Fruit fly (Drosophila melanogaster) Kc167 (cell line): ENCODE data around the gene CG13064.

ENCODE experiments used
- Myc ChIP-seq: fragments of >200 bp; optimal IDR thresholded peaks from 2 replicates; lab custom pipeline; 2017; ENCODE audit warnings: missing external identifiers
- h ChIP-seq: fragments of >200 bp; optimal IDR thresholded peaks from 3 replicates; lab custom pipeline; 2018; ENCODE audit warnings: missing external identifiers
- insv ChIP-seq: fragments of >200 bp; optimal IDR thresholded peaks from 3 replicates; lab custom pipeline; 2018; ENCODE audit warnings: missing external identifiers
- psq ChIP-seq: fragments of >200 bp; optimal IDR thresholded peaks from 2 replicates; lab custom pipeline; 2017; ENCODE audit warnings: missing external identifiers
- ttk ChIP-seq: sonication (Bioruptor generic); optimal IDR thresholded peaks from 2 replicates; lab custom pipeline; 2017; ENCODE audit warnings: missing external identifiers

DNA sequence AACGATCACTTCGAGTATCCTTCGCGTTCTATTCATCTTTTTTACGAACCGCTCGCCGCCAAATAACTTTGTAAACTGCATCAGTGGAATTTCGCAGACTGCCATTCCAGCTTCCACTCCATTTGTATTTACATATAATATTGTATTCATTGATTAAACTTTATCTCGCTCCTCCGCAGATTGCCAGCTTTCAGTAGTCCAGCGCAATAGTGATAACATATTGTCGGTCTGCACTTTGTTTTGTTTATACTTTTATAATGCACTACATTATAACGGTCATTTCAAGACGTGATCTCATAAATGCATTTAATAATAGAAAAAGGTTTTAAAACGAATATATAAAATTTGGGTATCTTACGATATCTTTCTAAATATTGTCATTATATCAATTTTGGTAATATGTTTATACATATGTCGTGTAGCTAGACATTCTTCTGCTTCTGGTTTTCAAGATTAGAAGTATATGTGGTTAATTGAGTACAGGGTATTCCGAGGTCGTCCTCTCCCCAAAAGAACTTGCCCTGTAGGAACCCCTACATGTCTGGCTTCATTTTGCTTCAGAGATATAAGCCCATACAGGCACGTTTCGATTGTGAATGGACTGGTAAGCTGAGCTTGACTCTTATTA lies 12.0 kb upstream of the CG13064 start, which contains the start of gene CG4950:
- TF ChIP-seq Myc (lab: Kevin White, UChicago) (no peak), ttk (lab: Kevin White, UChicago) (no peak), psq (lab: Kevin White, UChicago) (no peak), h (lab: Kevin White, UChicago) (no peak), insv (lab: Kevin White, UChicago) (no peak)
